Worm (Caenorhabditis elegans) whole organism, L1 larva: Measurements from ENCODE around the gene famh-136.

ENCODE experiments used
- ama-1 ChIP-seq: fragments of 150-350 bp; optimal IDR thresholded peaks from 2 replicates; lab custom pipeline; 2014
- egl-27 ChIP-seq, 2 experiments: fragments of 150-350 bp in 1 of 2; sonication (generic microtip); optimal IDR thresholded peaks; 3 replicates each; lab custom pipeline; 2017 to 2018; ENCODE audit warnings: missing biosample characterization in 2 of 2, missing genetic modification characterization in 2 of 2, missing genetic modification reagents in 2 of 2
- nhr-11 ChIP-seq: fragments of 150-350 bp; optimal IDR thresholded peaks from 2 replicates; lab custom pipeline; 2014; ENCODE audit warnings: missing biosample characterization, missing genetic modification characterization
- nhr-76 ChIP-seq: sonication (generic microtip); optimal IDR thresholded peaks from 2 replicates; lab custom pipeline; 2017; ENCODE audit warnings: missing biosample characterization, missing genetic modification characterization
- skn-1 ChIP-seq: fragments of 150-350 bp; optimal IDR thresholded peaks from 2 replicates; lab custom pipeline; 2014; ENCODE audit warnings: missing biosample characterization, missing genetic modification characterization
- snu-23 ChIP-seq: sonication (generic microtip); optimal IDR thresholded peaks from 2 replicates; lab custom pipeline; 2016; ENCODE audit warnings: missing genetic modification characterization, missing compliant biosample characterization
- sox-4 ChIP-seq: sonication (generic microtip); optimal IDR thresholded peaks from 2 replicates; lab custom pipeline; 2016; ENCODE audit warnings: missing genetic modification characterization, missing compliant biosample characterization
- unc-62 ChIP-seq: fragments of 150-350 bp; optimal IDR thresholded peaks from 2 replicates; lab custom pipeline; 2014; ENCODE audit warnings: missing biosample characterization, missing genetic modification reagents, missing genetic modification characterization
- ztf-11 ChIP-seq, 2 experiments: sonication (generic microtip); optimal IDR thresholded peaks; 2 replicates each; lab custom pipeline; 2016 to 2017; ENCODE audit warnings: missing genetic modification characterization in 2 of 2, missing biosample characterization in 1 of 2, missing compliant biosample characterization in 1 of 2

ce11 chrIII:8838075-8838474 is 49.5 kb upstream of the famh-136 start, which contains the start of gene F44E2.4:
- TF ChIP-seq unc-62 (no peak), ztf-11 (tag; optimal IDR thresholded peaks at IDR 0.05; lab: Kevin White, UChicago) (no peak), snu-23 (no peak), nhr-11 (no peak), egl-27 (tag; optimal IDR thresholded peaks at IDR 0.05; lab: Kevin White, UChicago) (no peak), nhr-76 (tag; lab: Kevin White, UChicago) (no peak), skn-1 (tag; lab: Kevin White, UChicago) (no peak), ama-1 (no peak), sox-4 (tag; lab: Kevin White, UChicago) (no peak)
